Worm (Caenorhabditis elegans) whole organism, L2 larva: ENCODE results near the gene D1014.4.

Experiments
- egl-27 ChIP-seq: sonication (generic microtip); optimal IDR thresholded peaks from 3 replicates; lab custom pipeline; 2017; ENCODE audit warnings: missing biosample characterization, missing genetic modification reagents, missing genetic modification characterization
- elt-3 ChIP-seq: sonication (generic microtip); optimal IDR thresholded peaks from 2 replicates; lab custom pipeline; 2017; ENCODE audit warnings: missing biosample characterization, missing genetic modification characterization
- mab-5 ChIP-seq: fragments of 150-350 bp; optimal IDR thresholded peaks from 2 replicates; lab custom pipeline; 2014; ENCODE audit warnings: missing biosample characterization, missing genetic modification characterization
- nhr-11 ChIP-seq: fragments of 150-350 bp; optimal IDR thresholded peaks from 2 replicates; lab custom pipeline; 2014; ENCODE audit warnings: missing biosample characterization, missing genetic modification characterization
- nhr-6 ChIP-seq: fragments of 150-350 bp; optimal IDR thresholded peaks from 2 replicates; lab custom pipeline; 2014; ENCODE audit warnings: missing biosample characterization, missing genetic modification characterization
- sem-4 ChIP-seq: fragments of 150-350 bp; optimal IDR thresholded peaks from 2 replicates; lab custom pipeline; 2014; ENCODE audit warnings: missing biosample characterization, missing genetic modification reagents, missing genetic modification characterization

DNA sequence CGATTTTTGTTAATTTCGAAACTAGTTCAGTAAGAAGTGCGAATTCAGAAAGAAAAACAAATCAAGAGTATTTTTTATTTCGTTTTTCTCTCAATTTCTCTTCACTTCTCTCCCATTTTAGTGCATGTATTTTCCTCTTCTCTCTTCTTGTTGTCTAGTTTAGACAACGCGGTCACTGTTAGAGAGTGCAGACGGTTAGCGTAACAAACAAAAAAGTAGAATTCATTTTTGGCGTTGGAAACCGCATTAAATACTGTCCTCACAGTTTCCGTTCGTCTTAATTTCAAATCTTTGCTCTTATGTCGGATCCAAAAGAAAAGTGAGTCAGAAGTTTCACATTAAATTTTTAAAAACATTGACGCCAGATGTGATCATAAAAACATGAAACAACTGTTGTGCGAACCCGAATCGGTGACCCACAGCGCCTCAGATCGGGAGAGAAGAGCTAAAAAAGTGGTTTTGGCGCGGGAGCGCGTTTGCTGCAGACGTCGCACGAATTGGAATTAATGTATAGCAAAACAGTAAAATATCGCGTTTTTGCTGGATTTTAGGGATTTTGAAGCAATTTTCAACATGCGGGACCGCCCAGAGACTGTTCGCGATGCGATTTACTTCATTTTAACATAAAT lies 46.0 kb downstream of the D1014.4 start, which contains the start of gene srp-7:
- TF ChIP-seq elt-3 (tag; lab: Kevin White, UChicago) (no peak), nhr-11 (tag; lab: Kevin White, UChicago) (no peak), egl-27 (tag; lab: Kevin White, UChicago) (no peak), mab-5 (tag; lab: Kevin White, UChicago) (no peak), sem-4 (tag; lab: Kevin White, UChicago) (no peak), nhr-6 (tag; lab: Kevin White, UChicago) (no peak)
